Worm (Caenorhabditis elegans) whole organism, early embryonic: Measurements from ENCODE around the gene F16H6.8.

Source experiments
- F13C5.2 ChIP-seq: sonication (generic microtip); optimal IDR thresholded peaks from 2 replicates; lab custom pipeline; 2017; ENCODE audit warnings: mild to moderate bottlenecking, missing genetic modification characterization, inconsistent platforms, missing compliant biosample characterization
- aly-1 ChIP-seq: sonication (generic microtip); optimal IDR thresholded peaks from 2 replicates; lab custom pipeline; 2016; ENCODE audit warnings: missing genetic modification characterization, missing compliant biosample characterization
- ama-1 ChIP-seq: fragments of 150-350 bp; optimal IDR thresholded peaks from 2 replicates; lab custom pipeline; 2014
- flt-1 ChIP-seq: fragments of 200-800 bp; sonication (Bioruptor generic); IDR thresholded peaks from 2 replicates; pipeline ENCODE4 v1.3.6; 2022; ENCODE audit warnings: missing genetic modification characterization, missing compliant biosample characterization
- hmg-4 ChIP-seq: fragments of 200-800 bp; sonication (Bioruptor generic); optimal IDR thresholded peaks from 2 replicates; lab custom pipeline; 2018; ENCODE audit warnings: mild to moderate bottlenecking, missing genetic modification characterization, missing compliant biosample characterization
- scrt-1 ChIP-seq: fragments of 200-800 bp; sonication (Bioruptor generic); IDR thresholded peaks from 2 replicates; pipeline ENCODE4 v1.3.6; 2022; ENCODE audit warnings: missing genetic modification characterization, missing compliant biosample characterization
- sea-1 ChIP-seq: fragments of 200-800 bp; sonication (Bioruptor generic); conservative IDR thresholded peaks from 2 replicates; pipeline ENCODE4 v1.3.6; 2022; ENCODE audit warnings: missing genetic modification characterization, missing compliant biosample characterization
- tbx-11 ChIP-seq: fragments of 200-800 bp; sonication (Bioruptor generic); IDR thresholded peaks from 2 replicates; pipeline ENCODE4 v1.3.6; 2022; ENCODE audit warnings: missing genetic modification characterization, missing compliant biosample characterization

ce11 chrV:18178659-18179058, 37.4 kb downstream of the F16H6.8 start, which contains the start of gene C31G12.4:
- no peak for TF ChIP-seq F13C5.2 (tag; lab: Kevin White, UChicago)
- no peak for TF ChIP-seq ama-1
- TF ChIP-seq tbx-11 (GFP tag; lab: Robert Waterston, UW), result no peak
- no peak for TF ChIP-seq scrt-1
- TF ChIP-seq aly-1 (tag; lab: Kevin White, UChicago), result no peak
- TF ChIP-seq sea-1 (GFP tag; lab: Robert Waterston, UW), result no peak
- no peak for TF ChIP-seq flt-1 (GFP tag; lab: Robert Waterston, UW)
- no peak for TF ChIP-seq hmg-4 (GFP tag; lab: Kevin White, UChicago)
